Worm (Caenorhabditis elegans): ENCODE measurements around the gene natc-1.

ce11 chrV:8468740-8469139, 6.6 kb downstream of the natc-1 start, which contains the start of gene phf-30:
- TF ChIP-seq fos-1 (tag; optimal IDR thresholded peaks at IDR 0.05): no peak
- TF ChIP-seq nhr-28 (tag; optimal IDR thresholded peaks at IDR 0.05): no peak
- no peak for TF ChIP-seq ama-1 (optimal IDR thresholded peaks at IDR 0.05)
- TF ChIP-seq elt-1 (tag; optimal IDR thresholded peaks at IDR 0.05): no peak
- TF ChIP-seq tbx-2 (tag; optimal IDR thresholded peaks at IDR 0.05): no peak
- no peak for TF ChIP-seq ceh-82 (tag; optimal IDR thresholded peaks at IDR 0.05)
- no peak for TF ChIP-seq nhr-12 (tag; optimal IDR thresholded peaks at IDR 0.05)
- TF ChIP-seq fkh-2 (tag; optimal IDR thresholded peaks at IDR 0.05): no peak
- no peak for TF ChIP-seq ceh-28 (tag; optimal IDR thresholded peaks at IDR 0.05)
- TF ChIP-seq nhr-23 (tag; optimal IDR thresholded peaks at IDR 0.05): no peak
- TF ChIP-seq pha-4 (tag; optimal IDR thresholded peaks at IDR 0.05): no peak
- no peak for TF ChIP-seq daf-12 (tag; optimal IDR thresholded peaks at IDR 0.05)
- no peak for TF ChIP-seq nfya-1 (tag; optimal IDR thresholded peaks at IDR 0.05; ENCODE audit: insufficient read depth)
- no peak for TF ChIP-seq lin-39 (tag; optimal IDR thresholded peaks at IDR 0.05)

Measured in whole organism, L3 larva.